Fruit fly (Drosophila melanogaster) whole organism, embryonic: ENCODE measurements around the gene CG44174.

ENCODE experiments used
- ATbp ChIP-seq: fragments of 200-800 bp; sonication (Bioruptor generic); optimal IDR thresholded peaks from 2 replicates; lab custom pipeline; 2017; ENCODE audit warnings: missing biosample characterization, mild to moderate bottlenecking, missing genetic modification characterization, missing genetic modification reagents
- Adf1 ChIP-seq: fragments of 200-800 bp; sonication (Bioruptor generic); IDR thresholded peaks from 2 replicates; pipeline ENCODE4 v1.3.6; 2022; ENCODE audit warnings: missing biosample characterization, missing genetic modification characterization
- CG14050 ChIP-seq: fragments of 200-800 bp; sonication (Bioruptor generic); IDR thresholded peaks from 3 replicates; pipeline ENCODE4 v1.3.6; 2022; ENCODE audit warnings: missing biosample characterization, missing genetic modification characterization
- CG15479 ChIP-seq: fragments of 200-800 bp; sonication (Bioruptor generic); optimal IDR thresholded peaks from 3 replicates; lab custom pipeline; 2019; ENCODE audit warnings: missing biosample characterization, mild to moderate bottlenecking, missing genetic modification characterization, moderate library complexity
- CG17612 ChIP-seq: fragments of 200-800 bp; sonication (Bioruptor generic); IDR thresholded peaks from 2 replicates; pipeline ENCODE4 v1.3.6; 2022; ENCODE audit warnings: missing biosample characterization, missing genetic modification characterization
- CG18011 ChIP-seq: fragments of 200-800 bp; sonication (Bioruptor generic); optimal IDR thresholded peaks from 2 replicates; lab custom pipeline; 2017; ENCODE audit warnings: missing biosample characterization, missing genetic modification characterization, mild to moderate bottlenecking, moderate library complexity, missing genotype
- CG2712 ChIP-seq: fragments of 200-800 bp; optimal IDR thresholded peaks from 3 replicates; lab custom pipeline; 2019; ENCODE audit warnings: missing biosample characterization, mild to moderate bottlenecking, missing genetic modification characterization, moderate library complexity
- CG31365 ChIP-seq: fragments of 200-800 bp; sonication (Bioruptor generic); optimal IDR thresholded peaks from 2 replicates; lab custom pipeline; 2018; ENCODE audit warnings: missing biosample characterization, mild to moderate bottlenecking, missing genetic modification characterization
- CG32767 ChIP-seq: fragments of 200-800 bp; sonication (Bioruptor generic); IDR thresholded peaks from 2 replicates; pipeline ENCODE4 v1.3.6; 2022; ENCODE audit warnings: missing biosample characterization, missing genetic modification characterization
- CG33557 ChIP-seq: fragments of 200-800 bp; sonication (Bioruptor generic); optimal IDR thresholded peaks from 2 replicates; lab custom pipeline; 2019; ENCODE audit warnings: missing biosample characterization, mild to moderate bottlenecking, missing genetic modification characterization, moderate library complexity
- CG34376 ChIP-seq: fragments of 200-800 bp; sonication (Bioruptor generic); optimal IDR thresholded peaks from 2 replicates; lab custom pipeline; 2018; ENCODE audit warnings: missing biosample characterization, mild to moderate bottlenecking, missing genetic modification characterization
- CG7271 ChIP-seq: fragments of 200-800 bp; sonication (Bioruptor generic); optimal IDR thresholded peaks from 2 replicates; lab custom pipeline; 2018; ENCODE audit warnings: missing biosample characterization, mild to moderate bottlenecking, missing genetic modification characterization, moderate library complexity
- CG7963 ChIP-seq: fragments of 200-800 bp; sonication (Bioruptor generic); IDR thresholded peaks from 3 replicates; pipeline ENCODE4 v1.3.6; 2022; ENCODE audit warnings: missing biosample characterization, missing genetic modification characterization; ENCODE audit not compliant: partially characterized antibody
- CG8290 ChIP-seq, 3 experiments: fragments of 200-800 bp; sonication (Bioruptor generic); optimal IDR thresholded peaks; 2 replicates each; lab custom pipeline; 2016 to 2019; ENCODE audit warnings: missing biosample characterization in 3 of 3, missing genetic modification characterization in 3 of 3, mild to moderate bottlenecking in 2 of 3, moderate library complexity in 1 of 3
- CG8388 ChIP-seq: fragments of 200-800 bp; sonication (Bioruptor generic); optimal IDR thresholded peaks from 2 replicates; lab custom pipeline; 2019; ENCODE audit warnings: missing biosample characterization, mild to moderate bottlenecking, missing genetic modification characterization, moderate library complexity
- CG9817 ChIP-seq: fragments of 200-800 bp; sonication (Bioruptor generic); optimal IDR thresholded peaks from 2 replicates; lab custom pipeline; 2018; ENCODE audit warnings: missing biosample characterization, mild to moderate bottlenecking, missing genetic modification characterization, moderate library complexity
- D19A ChIP-seq: fragments of 200-800 bp; optimal IDR thresholded peaks from 3 replicates; lab custom pipeline; 2019; ENCODE audit warnings: missing biosample characterization, mild to moderate bottlenecking, missing genetic modification characterization, moderate library complexity
- Dfd ChIP-seq, 2 experiments: fragments of >200 bp; optimal IDR thresholded peaks; 2 replicates each; lab custom pipeline; 2017; ENCODE audit warnings: missing biosample characterization in 2 of 2, missing genetic modification characterization in 2 of 2
- HLH54F ChIP-seq: fragments of 200-800 bp; sonication (Bioruptor generic); optimal IDR thresholded peaks from 3 replicates; lab custom pipeline; 2016; ENCODE audit warnings: missing biosample characterization, missing genetic modification characterization
- HLHmδ ChIP-seq: fragments of 200-800 bp; sonication (Bioruptor generic); optimal IDR thresholded peaks from 2 replicates; lab custom pipeline; 2018; ENCODE audit warnings: missing biosample characterization, mild to moderate bottlenecking, missing genetic modification characterization, moderate library complexity
- Neu2 ChIP-seq: fragments of 200-800 bp; sonication (Bioruptor generic); optimal IDR thresholded peaks from 3 replicates; lab custom pipeline; 2016; ENCODE audit warnings: missing biosample characterization, missing genetic modification characterization, borderline replicate concordance
- Side ChIP-seq: fragments of 200-800 bp; sonication (Bioruptor generic); optimal IDR thresholded peaks from 2 replicates; lab custom pipeline; 2016; ENCODE audit warnings: missing biosample characterization, missing genetic modification characterization
- az2 ChIP-seq: fragments of 200-800 bp; sonication (Bioruptor generic); optimal IDR thresholded peaks from 3 replicates; lab custom pipeline; 2016; ENCODE audit warnings: missing biosample characterization, missing genetic modification characterization
- cad ChIP-seq: fragments of >200 bp; optimal IDR thresholded peaks from 2 replicates; lab custom pipeline; 2017; ENCODE audit warnings: missing biosample characterization, missing genetic modification characterization
- crol ChIP-seq: fragments of 200-800 bp; sonication (Bioruptor generic); IDR thresholded peaks from 2 replicates; pipeline ENCODE4 v1.3.6; 2022; ENCODE audit warnings: missing biosample characterization, missing genetic modification characterization
- cwo ChIP-seq: fragments of 200-800 bp; sonication (Bioruptor generic); optimal IDR thresholded peaks from 3 replicates; lab custom pipeline; 2017; ENCODE audit warnings: missing biosample characterization, missing genetic modification characterization, mild to moderate bottlenecking, moderate library complexity, missing genetic modification reagents
- esg ChIP-seq: fragments of 200-800 bp; sonication (Bioruptor generic); conservative IDR thresholded peaks from 2 replicates; pipeline ENCODE4 v1.3.6; 2022; ENCODE audit warnings: missing biosample characterization, missing genetic modification characterization
- fd102C ChIP-seq: fragments of 200-800 bp; sonication (Bioruptor generic); optimal IDR thresholded peaks from 2 replicates; lab custom pipeline; 2018; ENCODE audit warnings: missing biosample characterization, mild to moderate bottlenecking, missing genetic modification characterization, moderate library complexity
- ham ChIP-seq: fragments of 200-800 bp; sonication (Bioruptor generic); IDR thresholded peaks from 2 replicates; pipeline ENCODE4 v1.3.6; 2022; ENCODE audit warnings: missing biosample characterization, missing genetic modification characterization
- hth ChIP-seq: fragments of >200 bp; optimal IDR thresholded peaks from 2 replicates; lab custom pipeline; 2017; ENCODE audit warnings: inconsistent platforms
- odd ChIP-seq: fragments of 200-800 bp; sonication (Bioruptor generic); optimal IDR thresholded peaks from 2 replicates; lab custom pipeline; 2017; ENCODE audit warnings: missing biosample characterization, mild to moderate bottlenecking, missing genetic modification characterization
- pfk ChIP-seq: fragments of 200-800 bp; sonication (Bioruptor generic); optimal IDR thresholded peaks from 2 replicates; lab custom pipeline; 2018; ENCODE audit warnings: missing biosample characterization, mild to moderate bottlenecking, missing genetic modification characterization, moderate library complexity
- pita ChIP-seq: fragments of 200-800 bp; sonication (Bioruptor generic); optimal IDR thresholded peaks from 2 replicates; lab custom pipeline; 2017; ENCODE audit warnings: missing biosample characterization, mild to moderate bottlenecking, missing genetic modification characterization
- twi ChIP-seq: fragments of 200-800 bp; optimal IDR thresholded peaks from 2 replicates; lab custom pipeline; 2019; ENCODE audit warnings: missing biosample characterization, mild to moderate bottlenecking, missing genetic modification characterization, moderate library complexity
- unc-4 ChIP-seq: fragments of 200-800 bp; sonication (Bioruptor generic); IDR thresholded peaks from 2 replicates; pipeline ENCODE4 v1.3.6; 2022; ENCODE audit warnings: missing biosample characterization, missing genetic modification characterization; ENCODE audit not compliant: partially characterized antibody
- z ChIP-seq: fragments of 200-800 bp; sonication (Bioruptor generic); IDR thresholded peaks from 3 replicates; pipeline ENCODE4 v1.3.6; 2022; ENCODE audit warnings: missing biosample characterization, missing genetic modification characterization
- zen ChIP-seq: fragments of 200-800 bp; sonication (Bioruptor generic); optimal IDR thresholded peaks from 3 replicates; lab custom pipeline; 2018; ENCODE audit warnings: missing biosample characterization, mild to moderate bottlenecking, missing genetic modification characterization, moderate library complexity

CG44174 gene

dm6 chr3R:19339205-19339724 lies 41.8 kb upstream of the CG44174 start (continued):
- TF ChIP-seq unc-4 (GFP tag; lab: Robert Waterston, UW) (no peak), esg (GFP tag; lab: Robert Waterston, UW) (no peak), crol (GFP tag; lab: Robert Waterston, UW) (no peak), CG14050 (GFP tag; lab: Robert Waterston, UW) (no peak), D19A (tag; lab: Kevin White, UChicago) (no peak), az2 (GFP tag; lab: Kevin White, UChicago) (no peak), CG8290 (GFP tag; optimal IDR thresholded peaks at IDR 0.05; lab: Kevin White, UChicago) (peak; percentile 35), CG8290 (tag; optimal IDR thresholded peaks at IDR 0.05; lab: Kevin White, UChicago) (no peak), Dfd (GFP tag; optimal IDR thresholded peaks at IDR 0.05; lab: Kevin White, UChicago) (no peak), Adf1 (no peak), odd (GFP tag; lab: Kevin White, UChicago) (no peak), fd102C (GFP tag; lab: Kevin White, UChicago) (peak; percentile 99), ATbp (GFP tag; lab: Kevin White, UChicago) (no peak), pita (GFP tag; lab: Kevin White, UChicago) (no peak), ham (GFP tag; lab: Robert Waterston, UW) (no peak), z (GFP tag; lab: Robert Waterston, UW) (no peak), CG31365 (no peak), HLH54F (GFP tag; lab: Kevin White, UChicago) (no peak), cwo (GFP tag; lab: Kevin White, UChicago) (no peak), CG18011 (no peak), CG34376 (GFP tag; lab: Kevin White, UChicago) (no peak), Neu2 (GFP tag; lab: Kevin White, UChicago) (no peak), cad (no peak), HLHmδ (GFP tag; lab: Kevin White, UChicago) (no peak), CG32767 (GFP tag; lab: Robert Waterston, UW) (no peak), CG7271 (tag; lab: Kevin White, UChicago) (peak; percentile 99), hth (lab: Kevin White, UChicago) (no peak), CG2712 (peak; percentile 64)

DNA sequence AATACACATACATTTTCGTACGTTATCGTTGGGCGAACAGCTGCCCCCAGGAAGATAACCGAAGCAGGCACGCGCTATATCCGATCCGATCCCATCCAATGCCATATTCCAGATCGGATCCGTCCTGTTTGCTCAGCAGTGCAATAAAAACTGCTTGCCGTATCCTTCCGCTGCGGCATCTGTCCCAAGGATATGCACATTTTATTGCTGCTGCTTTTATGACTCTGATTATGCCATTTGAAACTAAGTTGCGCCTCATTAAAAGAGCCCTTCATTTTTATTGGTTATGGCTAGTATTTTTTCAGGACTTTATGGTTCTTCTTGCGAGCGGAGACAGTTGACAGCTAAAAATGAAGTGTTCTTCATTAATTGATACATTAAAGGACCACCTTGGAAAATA lies 38.0 kb upstream of the CG44174 start:
- TF ChIP-seq CG15479 (GFP tag; lab: Kevin White, UChicago) (peak; percentile 70), CG8388 (GFP tag; lab: Kevin White, UChicago) (no peak), CG7963 (GFP tag; lab: Robert Waterston, UW) (0 out of 3 replicates have a peak, but pooled peaks have one; percentile 11), CG7271 (tag; lab: Kevin White, UChicago) (peak; percentile 1), cad (peak; percentile 94), Side (GFP tag; lab: Kevin White, UChicago) (no peak)

DNA sequence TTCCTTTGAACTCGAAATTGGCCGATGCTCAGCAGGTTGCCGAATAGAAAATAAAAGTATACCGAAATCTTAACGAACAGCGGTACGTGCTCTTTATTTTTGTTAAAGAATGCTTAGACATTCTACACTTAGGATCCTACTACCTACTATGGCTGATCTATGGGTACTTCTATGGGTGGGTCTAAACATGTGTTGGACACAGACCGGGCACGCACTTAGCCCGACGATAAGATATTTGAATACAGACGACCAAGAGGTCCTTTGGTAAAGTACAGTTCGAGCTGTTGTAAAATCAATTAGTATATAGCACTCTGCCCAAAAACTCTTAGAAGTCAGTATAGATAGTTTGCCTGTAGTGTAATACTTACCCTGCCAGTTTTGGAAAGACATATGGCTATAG lies 35.1 kb upstream of the CG44174 start:
- TF ChIP-seq CG17612 (GFP tag; lab: Robert Waterston, UW) (no peak), pfk (GFP tag; lab: Kevin White, UChicago) (no peak), CG33557 (GFP tag; lab: Kevin White, UChicago) (no peak), Adf1 (no peak), twi (tag; lab: Kevin White, UChicago) (peak; percentile 90)

dm6 chr3R:19332052-19332451 lies 34.6 kb upstream of the CG44174 start:
- TF ChIP-seq zen (tag; lab: Kevin White, UChicago) (peak; percentile 95), CG9817 (tag; lab: Kevin White, UChicago) (no peak)
